Worm (Caenorhabditis elegans) whole organism, midembryonic: ENCODE measurements around the gene tmem-258.

Source experiments
- T22C8.4 ChIP-seq: fragments of 200-800 bp; sonication (Bioruptor generic); IDR thresholded peaks from 2 replicates; pipeline ENCODE4 v1.3.6; 2022; ENCODE audit warnings: missing genetic modification characterization, missing compliant biosample characterization
- cog-1 ChIP-seq: sonication (generic microtip); optimal IDR thresholded peaks from 2 replicates; lab custom pipeline; 2016; ENCODE audit warnings: missing genetic modification characterization, missing compliant biosample characterization
- klf-2 ChIP-seq: fragments of 200-800 bp; sonication (Bioruptor generic); conservative IDR thresholded peaks from 2 replicates; pipeline ENCODE4 v1.3.6; 2022; ENCODE audit warnings: missing genetic modification reagents, missing genetic modification characterization, missing compliant biosample characterization
- ref-1 ChIP-seq: fragments of 200-800 bp; sonication (Bioruptor generic); conservative IDR thresholded peaks from 2 replicates; pipeline ENCODE4 v1.3.6; 2022; ENCODE audit warnings: missing genetic modification reagents, missing genetic modification characterization, missing compliant biosample characterization
- tab-1 ChIP-seq: fragments of 200-800 bp; sonication (Bioruptor generic); IDR thresholded peaks from 2 replicates; pipeline ENCODE4 v1.3.6; 2022; ENCODE audit warnings: missing genetic modification characterization, missing compliant biosample characterization
- ztf-23 ChIP-seq: fragments of 200-800 bp; sonication (Bioruptor generic); IDR thresholded peaks from 2 replicates; pipeline ENCODE4 v1.3.6; 2022; ENCODE audit warnings: missing genetic modification reagents, missing genetic modification characterization, missing compliant biosample characterization

The tmem-258 gene

DNA sequence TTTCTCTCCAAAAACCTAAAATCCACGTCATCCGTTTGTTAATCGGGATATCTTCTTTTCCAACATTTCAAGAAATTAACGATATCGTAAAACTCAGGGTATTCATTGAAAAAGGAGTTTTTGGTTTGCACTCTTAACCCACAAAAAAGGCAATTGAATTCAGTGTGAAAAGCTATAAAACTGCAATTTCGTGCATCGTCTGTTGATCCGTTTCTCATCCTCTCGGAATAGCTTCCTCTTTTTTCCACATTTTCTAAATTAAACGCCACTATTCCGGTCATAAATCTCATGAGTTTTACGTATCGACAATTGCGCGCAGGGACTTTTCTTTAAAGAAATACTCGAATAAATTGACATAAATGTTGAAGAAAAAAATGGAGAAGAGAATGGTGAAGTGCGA, 49.2 kb downstream of the tmem-258 start:
- TF ChIP-seq T22C8.4 (GFP tag; lab: Robert Waterston, UW), result no peak
- TF ChIP-seq tab-1, result no peak
- no peak for TF ChIP-seq cog-1 (tag; lab: Kevin White, UChicago)
- TF ChIP-seq ztf-23 (GFP tag; lab: Robert Waterston, UW), result no peak
- TF ChIP-seq ref-1, result no peak
- no peak for TF ChIP-seq klf-2
